Fruit fly (Drosophila melanogaster) Kc167 (cell line): ENCODE measurements around the gene CG1635.

ENCODE experiments used
- Myc ChIP-seq: fragments of >200 bp; optimal IDR thresholded peaks from 2 replicates; lab custom pipeline; 2017; ENCODE audit warnings: missing external identifiers
- Sin3A ChIP-seq: fragments of >200 bp; optimal IDR thresholded peaks from 2 replicates; lab custom pipeline; 2018; ENCODE audit warnings: missing external identifiers
- h ChIP-seq: fragments of >200 bp; optimal IDR thresholded peaks from 3 replicates; lab custom pipeline; 2018; ENCODE audit warnings: missing external identifiers
- insv ChIP-seq: fragments of >200 bp; optimal IDR thresholded peaks from 3 replicates; lab custom pipeline; 2018; ENCODE audit warnings: missing external identifiers

DNA sequence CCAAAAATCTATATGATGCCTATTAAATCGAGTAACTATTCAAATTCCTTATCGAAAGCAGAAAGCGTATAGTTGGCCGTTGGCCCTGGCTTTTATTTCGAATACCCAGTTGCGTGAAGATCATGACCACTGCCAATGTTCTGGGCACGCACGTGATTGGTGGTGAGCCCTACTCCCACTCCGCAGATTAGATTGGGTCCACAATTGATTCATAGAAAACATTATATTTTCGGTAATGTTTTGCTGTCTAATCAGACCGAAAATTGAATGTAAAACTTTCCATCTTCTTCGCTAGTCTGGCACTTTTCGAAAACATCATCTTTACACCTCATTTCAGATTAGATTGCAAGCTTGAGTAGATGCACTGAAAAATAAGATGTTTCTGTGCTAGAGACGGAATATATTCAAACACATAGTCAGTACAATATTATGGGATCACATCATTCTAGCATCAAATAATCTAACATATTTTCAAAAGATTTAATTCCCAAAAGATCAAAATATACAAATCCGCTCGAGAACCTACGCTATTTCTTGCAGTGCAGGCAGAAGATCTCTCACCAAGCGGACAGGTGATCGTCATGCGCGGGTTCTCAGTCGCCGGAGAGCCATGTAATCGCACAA, 3.9 kb downstream of the CG1635 start, which contains the start of gene CG1774:
- TF ChIP-seq h (lab: Kevin White, UChicago) (no peak), Sin3A (no peak), Myc (lab: Kevin White, UChicago) (no peak), insv (no peak)
